Fruit fly (Drosophila melanogaster) whole organism: Measurements from ENCODE around the gene CG34155.

Source experiments
- EcR ChIP-seq, 2 experiments: fragments of >200 bp; optimal IDR thresholded peaks; 2 replicates each; lab custom pipeline; 2017; ENCODE audit warnings: missing biosample characterization in 2 of 2, missing genetic modification characterization in 2 of 2, missing genetic modification reagents in 2 of 2
- pan ChIP-seq: fragments of >200 bp; optimal IDR thresholded peaks from 2 replicates; lab custom pipeline; 2017
- psq ChIP-seq: fragments of >200 bp; optimal IDR thresholded peaks from 2 replicates; lab custom pipeline; 2017

- TF ChIP-seq EcR (GFP tag; optimal IDR thresholded peaks at IDR 0.05; lab: Kevin White, UChicago) (no peak), pan (lab: Kevin White, UChicago) (no peak), psq (lab: Kevin White, UChicago) (no peak)
These were observed 30.8 kb upstream of the CG34155 start for dm6 chr3R:30590845-30591244.
